Worm (Caenorhabditis elegans): Measurements from ENCODE around the gene C50E3.12.

C50E3.12 gene

DNA sequence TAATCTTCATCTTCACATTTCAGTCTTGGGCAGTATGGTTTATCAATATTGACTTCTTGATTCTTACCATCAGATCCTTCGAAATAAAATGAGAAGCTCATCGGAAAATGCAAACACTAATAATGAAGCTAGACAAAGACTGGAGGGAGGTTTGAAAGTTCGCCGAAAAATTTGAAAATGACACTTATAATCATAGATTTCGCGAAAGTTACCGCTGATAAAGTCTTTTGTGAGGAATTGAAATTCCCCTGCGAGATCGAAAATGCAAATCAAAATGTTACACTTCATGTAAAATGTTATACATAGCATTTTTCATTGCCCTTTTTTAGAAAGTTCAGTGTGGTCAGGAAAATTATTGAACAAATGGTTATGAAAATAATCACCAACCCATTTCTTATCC lies 23.6 kb downstream of the C50E3.12 start, which contains the start of gene C50E3.7:
Gene C50E3.7 (minus strand): TSS at position 101 of the 400 bp plus-strand sequence.
- TF ChIP-seq ZK546.5 (tag; optimal IDR thresholded peaks at IDR 0.05), result no peak
- no peak for TF ChIP-seq mxl-2 (GFP tag; conservative IDR thresholded peaks at IDR 0.05)
- TF ChIP-seq zfp-3 (GFP tag; conservative IDR thresholded peaks at IDR 0.05), result no peak
- no peak for TF ChIP-seq madf-9 (GFP tag; conservative IDR thresholded peaks at IDR 0.05)
- no peak for TF ChIP-seq snpc-4 (tag; optimal IDR thresholded peaks at IDR 0.05)
- TF ChIP-seq ztf-11 (tag; optimal IDR thresholded peaks at IDR 0.05), result no peak
- no peak for TF ChIP-seq F26F4.8 (GFP tag; conservative IDR thresholded peaks at IDR 0.05)
- no peak for TF ChIP-seq ctbp-1 (GFP tag; IDR thresholded peaks at IDR 0.05)
- no peak for TF ChIP-seq zag-1 (tag; optimal IDR thresholded peaks at IDR 0.05)
- no peak for TF ChIP-seq F44E2.7 (GFP tag; IDR thresholded peaks at IDR 0.05)
- TF ChIP-seq R02D3.7 (tag; optimal IDR thresholded peaks at IDR 0.05), result no peak
- no peak for TF ChIP-seq php-3 (GFP tag; IDR thresholded peaks at IDR 0.05)

DNA sequence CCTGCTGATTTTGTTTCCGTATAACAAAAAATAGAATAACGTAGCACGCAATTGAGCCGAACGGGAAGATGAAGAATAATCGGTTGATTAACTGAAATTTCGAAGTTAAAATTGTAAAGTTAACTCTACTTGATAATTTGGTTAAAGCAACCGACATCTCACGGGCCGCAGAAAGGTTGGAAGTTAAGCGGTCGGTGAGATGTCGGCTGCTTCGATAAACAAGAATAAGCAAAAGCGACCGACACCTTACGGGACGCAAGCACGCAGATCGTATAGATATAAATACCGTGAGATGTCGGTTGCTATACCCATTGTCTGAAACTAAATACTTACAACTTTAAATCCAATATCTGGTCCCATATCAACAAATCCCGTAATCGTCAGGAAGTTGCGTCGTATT lies 26.7 kb downstream of the C50E3.12 start:
- TF ChIP-seq unc-62 (GFP tag; optimal IDR thresholded peaks at IDR 0.05 in 1 of 2), result no peak
- TF ChIP-seq unc-62 (tag; optimal IDR thresholded peaks at IDR 0.05), result no peak
- TF ChIP-seq nhr-10 (tag; optimal IDR thresholded peaks at IDR 0.05), result no peak
- TF ChIP-seq fkh-10 (GFP tag; optimal IDR thresholded peaks at IDR 0.05), result no peak
- no peak for TF ChIP-seq Y75B8A.6 (GFP tag; IDR thresholded peaks at IDR 0.05)
- TF ChIP-seq ama-1 (optimal IDR thresholded peaks at IDR 0.05), result no peak
- TF ChIP-seq dmd-8 (GFP tag; IDR thresholded peaks at IDR 0.05), result no peak
- no peak for TF ChIP-seq ceh-32 (tag; optimal IDR thresholded peaks at IDR 0.05; ENCODE audit: poor library complexity)
- TF ChIP-seq lin-13 (GFP tag; optimal IDR thresholded peaks at IDR 0.05), result no peak
- TF ChIP-seq spr-3 (GFP tag; optimal IDR thresholded peaks at IDR 0.05), result no peak
- no peak for TF ChIP-seq lim-7 (GFP tag; IDR thresholded peaks at IDR 0.05)
- TF ChIP-seq ZK546.5 (tag; optimal IDR thresholded peaks at IDR 0.05), result no peak
- TF ChIP-seq mes-2 (tag; optimal IDR thresholded peaks at IDR 0.05; ENCODE audit: poor library complexity, severe bottlenecking), result no peak

DNA sequence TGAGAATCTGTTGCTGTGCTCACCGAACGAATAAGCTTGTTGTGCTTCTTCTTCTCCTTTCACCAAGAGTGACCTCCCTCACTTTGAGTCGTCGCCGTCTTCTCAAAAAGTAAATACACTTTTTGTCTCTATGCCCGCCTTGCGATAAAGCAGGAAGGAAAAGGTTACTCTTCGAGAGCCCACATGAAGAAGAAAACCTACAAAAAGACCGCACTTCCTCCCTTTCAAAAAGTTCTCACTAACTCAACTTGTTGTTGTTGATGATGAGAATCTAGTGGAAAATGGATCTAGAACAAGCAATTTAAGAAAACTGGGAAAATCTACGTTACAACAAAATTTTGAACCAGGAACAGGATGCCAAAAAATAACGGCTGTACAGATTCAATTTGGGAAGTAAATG lies 31.4 kb downstream of the C50E3.12 start, which contains the start of gene C50E3.6:
Gene C50E3.6 (minus strand): TSS at position 101 of the 400 bp plus-strand sequence.
- no peak for TF ChIP-seq unc-62 (GFP tag; optimal IDR thresholded peaks at IDR 0.05 in 1 of 2)
- no peak for TF ChIP-seq unc-62 (tag; optimal IDR thresholded peaks at IDR 0.05)
- peak; percentile 15 for TF ChIP-seq fkh-10 (GFP tag; optimal IDR thresholded peaks at IDR 0.05)

DNA sequence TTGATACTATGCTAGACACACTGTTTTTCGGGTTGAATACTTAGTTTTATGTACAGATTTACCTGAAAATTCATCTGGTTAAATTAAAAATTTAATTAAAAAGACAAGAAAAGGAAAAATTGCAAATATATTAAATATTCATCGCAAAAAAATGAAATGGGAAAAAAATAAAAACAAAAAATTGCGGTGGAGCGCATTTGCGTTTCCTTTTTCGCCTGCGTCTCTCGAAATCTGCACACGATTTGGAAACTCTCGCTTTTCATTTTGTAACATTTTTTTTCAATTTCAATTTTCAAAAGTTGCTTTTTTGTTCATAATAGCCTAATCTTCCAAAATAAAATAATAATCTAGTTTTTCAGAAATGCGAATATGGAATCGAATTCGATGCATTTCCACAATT lies 34.2 kb downstream of the C50E3.12 start, which contains the start of the genes F19F10.11 and C50E3.5:
Gene F19F10.11 (minus strand): TSS at position 68 of the 400 bp plus-strand sequence.
Gene C50E3.5 (plus strand): TSS at position 360 of the 400 bp plus-strand sequence.
- TF ChIP-seq dmd-9 (GFP tag; IDR thresholded peaks at IDR 0.05) (no peak), mep-1 (tag; optimal IDR thresholded peaks at IDR 0.05) (peak; percentile 24), lsy-2 (tag; optimal IDR thresholded peaks at IDR 0.05) (peak in 1 of 2 experiments; percentile 71), attf-4 (tag; optimal IDR thresholded peaks at IDR 0.05) (no peak), dpl-1 (GFP tag; optimal IDR thresholded peaks at IDR 0.05) (peak; percentile 43), mes-2 (tag; optimal IDR thresholded peaks at IDR 0.05; ENCODE audit: poor library complexity, severe bottlenecking) (peak; percentile 73), lin-38 (GFP tag; IDR thresholded peaks at IDR 0.05) (peak; percentile 97), rbr-2 (tag; optimal IDR thresholded peaks at IDR 0.05) (peak; percentile 30), nhr-28 (tag; optimal IDR thresholded peaks at IDR 0.05) (peak; percentile 37)

DNA sequence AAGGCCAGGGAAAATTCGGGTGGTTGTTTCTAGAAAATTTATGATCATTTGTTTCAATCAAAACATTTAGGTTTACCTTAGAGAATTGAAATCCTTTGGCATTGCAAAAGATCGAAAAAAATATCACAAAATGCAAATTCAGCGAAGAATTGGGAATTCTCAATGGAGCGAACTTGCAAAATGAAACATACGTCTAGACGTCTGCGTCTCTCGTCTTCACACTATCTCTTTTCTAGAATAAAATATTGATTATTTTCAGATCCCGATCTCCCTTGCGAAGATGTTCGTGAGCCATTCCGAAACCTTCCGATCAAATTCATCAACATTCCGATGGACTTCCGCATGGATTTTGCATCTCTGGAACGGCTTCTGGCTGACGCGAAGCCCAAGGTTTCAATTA lies 41.5 kb downstream of the C50E3.12 start, which contains the start of gene ets-6:
Gene ets-6 (minus strand): TSS at position 169 of the 400 bp plus-strand sequence.
- TF ChIP-seq aha-1 (tag), result peak; percentile 2
- peak; percentile 96 for TF ChIP-seq lin-38 (GFP tag; IDR thresholded peaks at IDR 0.05)
- TF ChIP-seq dve-1 (tag; optimal IDR thresholded peaks at IDR 0.05; ENCODE audit: insufficient read depth), result peak; percentile 20
- peak; percentile 45 for TF ChIP-seq ceh-28 (tag; optimal IDR thresholded peaks at IDR 0.05)
- TF ChIP-seq dpl-1 (GFP tag; optimal IDR thresholded peaks at IDR 0.05), result peak; percentile 36
- TF ChIP-seq mes-2 (tag; optimal IDR thresholded peaks at IDR 0.05; ENCODE audit: poor library complexity, severe bottlenecking), result peak; percentile 67
- no peak for TF ChIP-seq duxl-1 (tag; optimal IDR thresholded peaks at IDR 0.05; ENCODE audit: poor library complexity)
- TF ChIP-seq daf-16 (GFP tag; optimal IDR thresholded peaks at IDR 0.05), result no peak
- no peak for TF ChIP-seq daf-16 (tag; optimal IDR thresholded peaks at IDR 0.05)
- peak in 1 of 2 experiments; percentile 77 for TF ChIP-seq lsy-2 (tag; optimal IDR thresholded peaks at IDR 0.05)
- peak in 1 of 2 experiments; percentile 65 for TF ChIP-seq unc-62 (GFP tag; optimal IDR thresholded peaks at IDR 0.05 in 1 of 2)
- no peak for TF ChIP-seq unc-62 (tag; optimal IDR thresholded peaks at IDR 0.05)
- peak; percentile 52 for TF ChIP-seq mep-1 (tag; optimal IDR thresholded peaks at IDR 0.05)
- TF ChIP-seq rbr-2 (tag; optimal IDR thresholded peaks at IDR 0.05), result peak; percentile 41
- no peak for TF ChIP-seq nhr-28 (tag; optimal IDR thresholded peaks at IDR 0.05)
- TF ChIP-seq egl-43 (GFP tag; IDR thresholded peaks at IDR 0.05), result no peak
- TF ChIP-seq ceh-44 (GFP tag; IDR thresholded peaks at IDR 0.05), result peak; percentile 38; the same call in 1 of the 2 replicates
- no peak for TF ChIP-seq F44E2.7 (GFP tag; IDR thresholded peaks at IDR 0.05)
- TF ChIP-seq nhr-48 (tag; optimal IDR thresholded peaks at IDR 0.05), result no peak

Data from whole organism, L4 larva.